Fruit fly (Drosophila melanogaster) whole organism, embryonic: Measurements from ENCODE around the gene CG6901.

Experiments
- Abd-B ChIP-seq: fragments of 200-800 bp; sonication (Bioruptor generic); optimal IDR thresholded peaks from 2 replicates; lab custom pipeline; 2018; ENCODE audit warnings: missing biosample characterization, mild to moderate bottlenecking, missing genetic modification characterization, moderate library complexity
- Atf3 ChIP-seq: fragments of 200-800 bp; sonication (Bioruptor generic); optimal IDR thresholded peaks from 3 replicates; lab custom pipeline; 2016; ENCODE audit warnings: missing biosample characterization, missing genetic modification characterization
- B-H1 ChIP-seq: fragments of 200-800 bp; sonication (Bioruptor generic); IDR thresholded peaks from 3 replicates; pipeline ENCODE4 v1.3.6; 2022; ENCODE audit warnings: missing biosample characterization, missing genetic modification characterization
- Bteb2 ChIP-seq: fragments of 200-800 bp; sonication (Bioruptor generic); optimal IDR thresholded peaks from 2 replicates; lab custom pipeline; 2016; ENCODE audit warnings: missing biosample characterization, missing genetic modification characterization
- CG10321 ChIP-seq: fragments of 200-800 bp; sonication (Bioruptor generic); IDR thresholded peaks from 2 replicates; pipeline ENCODE4 v1.3.6; 2022; ENCODE audit warnings: missing biosample characterization, missing genetic modification characterization
- CG10366 ChIP-seq: fragments of 200-800 bp; sonication (Bioruptor generic); IDR thresholded peaks from 2 replicates; pipeline ENCODE4 v1.3.6; 2022; ENCODE audit warnings: missing biosample characterization, missing genetic modification characterization
- CG11398 ChIP-seq: fragments of 200-800 bp; sonication (Bioruptor generic); optimal IDR thresholded peaks from 2 replicates; lab custom pipeline; 2016; ENCODE audit warnings: missing biosample characterization, missing genetic modification characterization
- CG11695 ChIP-seq: fragments of 200-800 bp; sonication (Bioruptor generic); IDR thresholded peaks from 3 replicates; pipeline ENCODE4 v1.3.6; 2022; ENCODE audit warnings: missing biosample characterization, missing genetic modification characterization
- CG12236 ChIP-seq: fragments of 200-800 bp; sonication (Bioruptor generic); optimal IDR thresholded peaks from 2 replicates; lab custom pipeline; 2016; ENCODE audit warnings: missing biosample characterization, missing genetic modification characterization
- CG13296 ChIP-seq: fragments of 200-800 bp; sonication (Bioruptor generic); optimal IDR thresholded peaks from 3 replicates; lab custom pipeline; 2018; ENCODE audit warnings: missing biosample characterization, mild to moderate bottlenecking, missing genetic modification characterization
- CG13775 ChIP-seq: fragments of 200-800 bp; sonication (Bioruptor generic); optimal IDR thresholded peaks from 3 replicates; lab custom pipeline; 2017; ENCODE audit warnings: missing biosample characterization, mild to moderate bottlenecking, missing genetic modification characterization
- CG14441 ChIP-seq: fragments of 200-800 bp; sonication (Bioruptor generic); IDR thresholded peaks from 2 replicates; pipeline ENCODE4 v1.3.6; 2022; ENCODE audit warnings: missing biosample characterization, missing genetic modification characterization
- CG14860 ChIP-seq: fragments of 200-800 bp; sonication (Bioruptor generic); IDR thresholded peaks from 3 replicates; pipeline ENCODE4 v1.3.6; 2022; ENCODE audit warnings: missing biosample characterization, missing genetic modification characterization; ENCODE audit not compliant: partially characterized antibody
- CG1603 ChIP-seq: fragments of 200-800 bp; sonication (Bioruptor generic); optimal IDR thresholded peaks from 2 replicates; lab custom pipeline; 2019; ENCODE audit warnings: missing biosample characterization, mild to moderate bottlenecking, missing genetic modification characterization, moderate library complexity
- CG1647 ChIP-seq: fragments of 200-800 bp; sonication (Bioruptor generic); optimal IDR thresholded peaks from 3 replicates; lab custom pipeline; 2016; ENCODE audit warnings: missing biosample characterization, missing genetic modification characterization
- CG16863 ChIP-seq: fragments of 200-800 bp; sonication (Bioruptor generic); optimal IDR thresholded peaks from 3 replicates; lab custom pipeline; 2016; ENCODE audit warnings: missing biosample characterization, missing genetic modification characterization
- CG17186 ChIP-seq: fragments of 200-800 bp; sonication (Bioruptor generic); optimal IDR thresholded peaks from 3 replicates; lab custom pipeline; 2017; ENCODE audit warnings: missing biosample characterization, missing genetic modification reagents, missing genetic modification characterization
- CG30020 ChIP-seq: fragments of 200-800 bp; optimal IDR thresholded peaks from 2 replicates; lab custom pipeline; 2019; ENCODE audit warnings: missing biosample characterization, mild to moderate bottlenecking, missing genetic modification characterization, moderate library complexity
- CG31365 ChIP-seq: fragments of 200-800 bp; sonication (Bioruptor generic); optimal IDR thresholded peaks from 2 replicates; lab custom pipeline; 2018; ENCODE audit warnings: missing biosample characterization, mild to moderate bottlenecking, missing genetic modification characterization
- CG4282 ChIP-seq: fragments of 200-800 bp; sonication (Bioruptor generic); optimal IDR thresholded peaks from 2 replicates; lab custom pipeline; 2016; ENCODE audit warnings: missing biosample characterization, missing genetic modification characterization
- CG6272 ChIP-seq: fragments of 200-800 bp; sonication (Bioruptor generic); IDR thresholded peaks from 2 replicates; pipeline ENCODE4 v1.3.6; 2022; ENCODE audit warnings: missing biosample characterization, missing genetic modification characterization
- CG6791 ChIP-seq: fragments of 200-800 bp; sonication (Bioruptor generic); IDR thresholded peaks from 3 replicates; pipeline ENCODE4 v1.3.6; 2022; ENCODE audit warnings: missing biosample characterization, missing genetic modification characterization; ENCODE audit not compliant: partially characterized antibody
- CG7745 ChIP-seq: fragments of 200-800 bp; sonication (Bioruptor generic); optimal IDR thresholded peaks from 2 replicates; lab custom pipeline; 2018; ENCODE audit warnings: missing biosample characterization, mild to moderate bottlenecking, missing genetic modification characterization, moderate library complexity
- CG8089 ChIP-seq: fragments of 200-800 bp; sonication (Bioruptor generic); optimal IDR thresholded peaks from 3 replicates; lab custom pipeline; 2016; ENCODE audit warnings: missing biosample characterization, missing genetic modification characterization
- CG9727 ChIP-seq: fragments of 200-800 bp; sonication (Bioruptor generic); optimal IDR thresholded peaks from 3 replicates; lab custom pipeline; 2017; ENCODE audit warnings: missing biosample characterization, mild to moderate bottlenecking, missing genetic modification characterization
- CG9932 ChIP-seq: fragments of 200-800 bp; sonication (Bioruptor generic); IDR thresholded peaks from 2 replicates; pipeline ENCODE4 v1.3.6; 2022; ENCODE audit warnings: missing biosample characterization, missing genetic modification characterization
- D19B ChIP-seq: fragments of 200-800 bp; sonication (Bioruptor generic); optimal IDR thresholded peaks from 2 replicates; lab custom pipeline; 2017; ENCODE audit warnings: missing biosample characterization, mild to moderate bottlenecking, missing genetic modification characterization
- E2f2 ChIP-seq: fragments of 200-800 bp; sonication (Bioruptor generic); IDR thresholded peaks from 2 replicates; pipeline ENCODE4 v1.3.6; 2022; ENCODE audit warnings: missing biosample characterization, missing genetic modification characterization
- HLH4C ChIP-seq: fragments of 200-800 bp; sonication (Bioruptor generic); IDR thresholded peaks from 3 replicates; pipeline ENCODE4 v1.3.6; 2022; ENCODE audit warnings: missing biosample characterization, missing genetic modification characterization; ENCODE audit not compliant: partially characterized antibody
- Max ChIP-seq: fragments of 200-800 bp; sonication (Bioruptor generic); optimal IDR thresholded peaks from 2 replicates; lab custom pipeline; 2016; ENCODE audit warnings: missing biosample characterization, mild to moderate bottlenecking, missing genetic modification characterization
- Mrtf ChIP-seq: fragments of 200-800 bp; sonication (Bioruptor generic); IDR thresholded peaks from 3 replicates; pipeline ENCODE4 v1.3.6; 2022; ENCODE audit warnings: missing biosample characterization, missing genetic modification characterization
- Myb ChIP-seq: fragments of 200-800 bp; sonication (Bioruptor generic); optimal IDR thresholded peaks from 2 replicates; lab custom pipeline; 2016; ENCODE audit warnings: missing biosample characterization, missing genetic modification characterization
- NK7.1 ChIP-seq: fragments of 200-800 bp; sonication (Bioruptor generic); optimal IDR thresholded peaks from 3 replicates; lab custom pipeline; 2016; ENCODE audit warnings: missing biosample characterization, missing genetic modification characterization
- Sin3A ChIP-seq: fragments of >200 bp; optimal IDR thresholded peaks from 2 replicates; lab custom pipeline; 2018
- YL-1 ChIP-seq: fragments of 200-800 bp; sonication (Bioruptor generic); optimal IDR thresholded peaks from 3 replicates; lab custom pipeline; 2017; ENCODE audit warnings: missing biosample characterization, mild to moderate bottlenecking, missing genetic modification characterization
- caup ChIP-seq: fragments of 200-800 bp; sonication (Bioruptor generic); optimal IDR thresholded peaks from 3 replicates; lab custom pipeline; 2017; ENCODE audit warnings: missing biosample characterization, mild to moderate bottlenecking, missing genetic modification characterization, moderate library complexity; ENCODE audit not compliant: severe bottlenecking
- ems ChIP-seq: fragments of 200-800 bp; sonication (Bioruptor generic); optimal IDR thresholded peaks from 3 replicates; lab custom pipeline; 2016; ENCODE audit warnings: missing biosample characterization, missing genetic modification characterization
- fd102C ChIP-seq: fragments of 200-800 bp; sonication (Bioruptor generic); optimal IDR thresholded peaks from 2 replicates; lab custom pipeline; 2018; ENCODE audit warnings: missing biosample characterization, mild to moderate bottlenecking, missing genetic modification characterization, moderate library complexity
- inv ChIP-seq: fragments of 200-800 bp; sonication (Bioruptor generic); IDR thresholded peaks from 2 replicates; pipeline ENCODE4 v1.3.6; 2022; ENCODE audit warnings: missing biosample characterization, missing genetic modification characterization; ENCODE audit not compliant: partially characterized antibody
- onecut ChIP-seq: fragments of 200-800 bp; sonication (Bioruptor generic); IDR thresholded peaks from 2 replicates; pipeline ENCODE4 v1.3.6; 2022; ENCODE audit warnings: missing biosample characterization, missing genetic modification characterization
- peb ChIP-seq: fragments of 200-800 bp; sonication (Bioruptor generic); IDR thresholded peaks from 2 replicates; pipeline ENCODE4 v1.3.6; 2022; ENCODE audit warnings: missing biosample characterization, missing genetic modification characterization
- ro ChIP-seq: fragments of 200-800 bp; sonication (Bioruptor generic); IDR thresholded peaks from 2 replicates; pipeline ENCODE4 v1.3.6; 2022; ENCODE audit warnings: missing biosample characterization, missing genetic modification characterization
- sc ChIP-seq, 3 experiments: fragments of >200 bp in 2 of 3; fragments of 200-800 bp in 1 of 3; sonication (Bioruptor generic) in 1 of 3; optimal IDR thresholded peaks; 2 replicates in 2 of 3; 3 replicates in 1 of 3; lab custom pipeline; 2017; ENCODE audit warnings: mild to moderate bottlenecking in 1 of 3, missing biosample characterization in 1 of 3, missing genetic modification characterization in 1 of 3, missing genetic modification reagents in 1 of 3
- sens-2 ChIP-seq: fragments of 200-800 bp; sonication (Bioruptor generic); IDR thresholded peaks from 2 replicates; pipeline ENCODE4 v1.3.6; 2022; ENCODE audit warnings: missing biosample characterization, missing genetic modification characterization
- ssp ChIP-seq: fragments of 200-800 bp; sonication (Bioruptor generic); IDR thresholded peaks from 2 replicates; pipeline ENCODE4 v1.3.6; 2022; ENCODE audit warnings: missing biosample characterization, missing genetic modification characterization
- stc ChIP-seq: fragments of 200-800 bp; sonication (Bioruptor generic); IDR thresholded peaks from 2 replicates; pipeline ENCODE4 v1.3.6; 2022; ENCODE audit warnings: missing biosample characterization, missing genetic modification characterization
- tna ChIP-seq: fragments of 200-800 bp; sonication (Bioruptor generic); IDR thresholded peaks from 2 replicates; pipeline ENCODE4 v1.3.6; 2022; ENCODE audit warnings: missing biosample characterization, missing genetic modification characterization; ENCODE audit not compliant: partially characterized antibody
- tup ChIP-seq: fragments of 200-800 bp; sonication (Bioruptor generic); optimal IDR thresholded peaks from 2 replicates; lab custom pipeline; 2016; ENCODE audit warnings: missing biosample characterization, mild to moderate bottlenecking, missing genetic modification characterization, moderate library complexity

CG6901 gene

DNA sequence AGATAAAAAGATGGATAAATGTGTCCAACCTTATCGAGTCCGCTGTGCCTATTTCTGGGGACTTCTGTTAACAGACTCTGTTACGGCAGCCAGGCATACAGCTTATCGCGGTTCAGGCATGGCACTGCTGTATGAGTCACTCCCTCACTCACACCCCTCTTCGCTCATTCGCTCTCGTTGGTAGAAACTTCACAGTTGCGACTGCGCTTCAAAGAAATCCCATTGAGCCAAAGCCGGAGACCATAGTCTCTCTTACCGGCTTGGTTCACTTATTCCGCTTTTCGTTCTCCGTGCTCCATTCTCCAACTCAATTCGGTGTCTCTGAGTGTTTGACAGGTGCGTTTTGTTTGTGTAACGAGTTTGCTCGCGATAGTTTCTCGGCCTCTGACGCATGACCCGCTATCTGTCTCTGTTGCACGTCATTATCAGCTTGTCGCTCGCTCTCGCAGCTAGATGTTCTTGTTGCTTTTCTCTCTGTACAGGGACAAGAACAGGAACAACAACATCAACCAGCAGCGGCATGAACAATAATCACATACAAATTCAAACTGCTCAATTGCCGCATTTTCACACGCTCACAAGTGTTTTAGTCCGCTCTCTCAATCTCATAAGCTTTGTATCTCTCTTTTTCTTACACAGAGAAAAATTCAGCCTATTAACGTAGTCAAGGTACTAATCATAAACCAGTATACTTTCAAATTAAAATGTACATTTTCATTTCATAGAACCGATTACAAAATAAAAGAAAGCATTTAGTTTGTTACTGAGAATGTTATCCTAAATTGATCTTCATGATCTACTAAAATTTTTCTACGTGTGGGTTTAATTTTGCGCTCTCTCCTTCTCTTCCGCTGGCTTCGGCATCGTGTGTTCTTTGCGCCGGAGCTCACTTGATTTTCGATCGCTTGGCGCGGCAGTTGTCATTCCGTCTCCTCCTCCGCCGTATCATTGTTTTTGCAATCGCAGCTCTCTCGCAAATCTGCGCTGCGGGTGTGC is 42.9 kb upstream of the CG6901 start (continued):
- TF ChIP-seq YL-1 (GFP tag; lab: Kevin White, UChicago) (peak; percentile 99), CG9727 (GFP tag; lab: Kevin White, UChicago) (peak; percentile 100), CG7745 (tag; lab: Kevin White, UChicago) (peak; percentile 96), CG31365 (tag; lab: Kevin White, UChicago) (peak; percentile 92), CG17186 (GFP tag; lab: Kevin White, UChicago) (peak; percentile 91), fd102C (peak; percentile 99), CG9932 (GFP tag; lab: Robert Waterston, UW) (peak; percentile 98), CG16863 (GFP tag; lab: Kevin White, UChicago) (peak; percentile 99), CG11398 (GFP tag; lab: Kevin White, UChicago) (peak; percentile 99), CG10366 (peak; percentile 100), tna (GFP tag; lab: Robert Waterston, UW) (no peak), Atf3 (GFP tag; lab: Kevin White, UChicago) (peak; percentile 99), D19B (peak; percentile 94), CG6791 (GFP tag; lab: Robert Waterston, UW) (peak; percentile 37; the same call in 1 of the 3 replicates), NK7.1 (peak; percentile 99), onecut (GFP tag; lab: Robert Waterston, UW) (peak; percentile 98), CG14860 (GFP tag; lab: Robert Waterston, UW) (no peak), Sin3A (lab: Kevin White, UChicago) (no peak), E2f2 (GFP tag; lab: Robert Waterston, UW) (peak; percentile 94), tup (GFP tag; lab: Kevin White, UChicago) (peak; percentile 96), sc (optimal IDR thresholded peaks at IDR 0.05; lab: Kevin White, UChicago) (no peak), sc (GFP tag; optimal IDR thresholded peaks at IDR 0.05; lab: Kevin White, UChicago) (peak; percentile 99), CG14441 (GFP tag; lab: Robert Waterston, UW) (peak; percentile 99), ssp (GFP tag; lab: Robert Waterston, UW) (peak; percentile 94), Mrtf (peak; percentile 98; the same call in 2 of the 3 replicates), caup (peak; percentile 99), CG1647 (GFP tag; lab: Kevin White, UChicago) (peak; percentile 99), stc (GFP tag; lab: Robert Waterston, UW) (peak; percentile 100), B-H1 (peak; percentile 100; the same call in 2 of the 3 replicates), CG10321 (peak; percentile 91), peb (GFP tag; lab: Robert Waterston, UW) (peak; percentile 99), Bteb2 (GFP tag; lab: Kevin White, UChicago) (peak; percentile 100), sens-2 (GFP tag; lab: Robert Waterston, UW) (peak; percentile 98), CG8089 (GFP tag; lab: Kevin White, UChicago) (peak; percentile 99), CG13775 (GFP tag; lab: Kevin White, UChicago) (peak; percentile 99), ems (peak; percentile 99), Abd-B (GFP tag; lab: Kevin White, UChicago) (peak; percentile 99), CG13296 (GFP tag; lab: Kevin White, UChicago) (peak; percentile 99), CG1603 (tag; lab: Kevin White, UChicago) (peak; percentile 99), CG11695 (GFP tag; lab: Robert Waterston, UW) (peak; percentile 100), CG4282 (GFP tag; lab: Kevin White, UChicago) (peak; percentile 99), inv (no peak), ro (GFP tag; lab: Robert Waterston, UW) (peak; percentile 98), CG30020 (tag; lab: Kevin White, UChicago) (peak; percentile 91), CG12236 (GFP tag; lab: Kevin White, UChicago) (peak; percentile 99), HLH4C (GFP tag; lab: Robert Waterston, UW) (no peak), CG6272 (GFP tag; lab: Robert Waterston, UW) (peak; percentile 98), Myb (GFP tag; lab: Kevin White, UChicago) (peak; percentile 94), Max (GFP tag; lab: Kevin White, UChicago) (peak; percentile 99)
